Fruit fly (Drosophila melanogaster) whole organism, embryonic: ENCODE measurements around the gene toy.

Experiments used
- Bgb ChIP-seq: fragments of 200-800 bp; sonication (Bioruptor generic); IDR thresholded peaks from 2 replicates; pipeline ENCODE4 v1.3.6; 2022; ENCODE audit warnings: missing biosample characterization, missing genetic modification characterization; ENCODE audit not compliant: partially characterized antibody
- CG1024 ChIP-seq: fragments of 200-800 bp; sonication (Bioruptor generic); IDR thresholded peaks from 2 replicates; pipeline ENCODE4 v1.3.6; 2022; ENCODE audit warnings: missing biosample characterization, missing genetic modification characterization
- CG10366 ChIP-seq: fragments of 200-800 bp; sonication (Bioruptor generic); IDR thresholded peaks from 2 replicates; pipeline ENCODE4 v1.3.6; 2022; ENCODE audit warnings: missing biosample characterization, missing genetic modification characterization
- CG10543 ChIP-seq: fragments of 200-800 bp; sonication (Bioruptor generic); optimal IDR thresholded peaks from 3 replicates; lab custom pipeline; 2017; ENCODE audit warnings: missing biosample characterization, mild to moderate bottlenecking, missing genetic modification characterization, moderate library complexity
- CG11560 ChIP-seq: fragments of 200-800 bp; sonication (Bioruptor generic); IDR thresholded peaks from 3 replicates; pipeline ENCODE4 v1.3.6; 2022; ENCODE audit warnings: missing biosample characterization, missing genetic modification characterization
- CG11695 ChIP-seq: fragments of 200-800 bp; sonication (Bioruptor generic); IDR thresholded peaks from 3 replicates; pipeline ENCODE4 v1.3.6; 2022; ENCODE audit warnings: missing biosample characterization, missing genetic modification characterization
- CG12769 ChIP-seq: fragments of 200-800 bp; sonication (Bioruptor generic); optimal IDR thresholded peaks from 2 replicates; lab custom pipeline; 2019; ENCODE audit warnings: missing biosample characterization, mild to moderate bottlenecking, missing genetic modification characterization, moderate library complexity
- CG14014 ChIP-seq: fragments of 200-800 bp; sonication (Bioruptor generic); IDR thresholded peaks from 2 replicates; pipeline ENCODE4 v1.3.6; 2022; ENCODE audit warnings: missing biosample characterization, missing genetic modification characterization
- CG15073 ChIP-seq: fragments of 200-800 bp; sonication (Bioruptor generic); optimal IDR thresholded peaks from 2 replicates; lab custom pipeline; 2016; ENCODE audit warnings: missing biosample characterization, missing genetic modification characterization
- CG1832 ChIP-seq: fragments of 200-800 bp; sonication (Bioruptor generic); optimal IDR thresholded peaks from 2 replicates; lab custom pipeline; 2017; ENCODE audit warnings: missing biosample characterization, mild to moderate bottlenecking, missing genetic modification characterization, inconsistent platforms
- CG18476 ChIP-seq: fragments of 200-800 bp; sonication (Bioruptor generic); optimal IDR thresholded peaks from 2 replicates; lab custom pipeline; 2016; ENCODE audit warnings: missing biosample characterization, mild to moderate bottlenecking, missing genetic modification characterization
- CG31224 ChIP-seq: fragments of 200-800 bp; sonication (Bioruptor generic); IDR thresholded peaks from 2 replicates; pipeline ENCODE4 v1.3.6; 2022; ENCODE audit warnings: missing biosample characterization, missing genetic modification characterization
- CG31388 ChIP-seq: fragments of 200-800 bp; sonication (Bioruptor generic); optimal IDR thresholded peaks from 2 replicates; lab custom pipeline; 2016; ENCODE audit warnings: missing biosample characterization, missing genetic modification characterization
- CG32772 ChIP-seq: fragments of 200-800 bp; sonication (Bioruptor generic); IDR thresholded peaks from 2 replicates; pipeline ENCODE4 v1.3.6; 2022; ENCODE audit warnings: missing biosample characterization, missing genetic modification characterization
- CG3838 ChIP-seq: fragments of 200-800 bp; sonication (Bioruptor generic); optimal IDR thresholded peaks from 3 replicates; lab custom pipeline; 2016; ENCODE audit warnings: missing biosample characterization, missing genetic modification characterization
- CG4328 ChIP-seq: fragments of 200-800 bp; sonication (Bioruptor generic); optimal IDR thresholded peaks from 3 replicates; lab custom pipeline; 2017; ENCODE audit warnings: missing biosample characterization, missing genetic modification reagents, missing genetic modification characterization
- CG4424 ChIP-seq: fragments of 200-800 bp; sonication (Bioruptor generic); optimal IDR thresholded peaks from 3 replicates; lab custom pipeline; 2016; ENCODE audit warnings: missing biosample characterization, missing genetic modification characterization
- CG5180 ChIP-seq: fragments of 200-800 bp; sonication (Bioruptor generic); optimal IDR thresholded peaks from 3 replicates; lab custom pipeline; 2017; ENCODE audit warnings: missing biosample characterization, missing genetic modification characterization, mild to moderate bottlenecking, moderate library complexity, missing genetic modification reagents
- CG6683 ChIP-seq: fragments of 200-800 bp; sonication (Bioruptor generic); optimal IDR thresholded peaks from 2 replicates; lab custom pipeline; 2017; ENCODE audit warnings: missing biosample characterization, mild to moderate bottlenecking, missing genetic modification characterization, missing genetic modification reagents
- CG6689 ChIP-seq: fragments of 200-800 bp; sonication (Bioruptor generic); IDR thresholded peaks from 2 replicates; pipeline ENCODE4 v1.3.6; 2022; ENCODE audit warnings: missing biosample characterization, missing genetic modification characterization
- CG7839 ChIP-seq: fragments of 200-800 bp; sonication (Bioruptor generic); optimal IDR thresholded peaks from 3 replicates; lab custom pipeline; 2018; ENCODE audit warnings: missing biosample characterization, mild to moderate bottlenecking, missing genetic modification characterization, moderate library complexity
- CG9797 ChIP-seq: fragments of 200-800 bp; sonication (Bioruptor generic); optimal IDR thresholded peaks from 3 replicates; lab custom pipeline; 2018; ENCODE audit warnings: missing biosample characterization, mild to moderate bottlenecking, missing genetic modification characterization
- Gug ChIP-seq: fragments of 200-800 bp; sonication (Bioruptor generic); IDR thresholded peaks from 4 replicates; pipeline ENCODE4 v1.3.6; 2022; ENCODE audit warnings: missing biosample characterization, missing genetic modification characterization
- Hr3 ChIP-seq: fragments of 200-800 bp; sonication (Bioruptor generic); optimal IDR thresholded peaks from 3 replicates; lab custom pipeline; 2016; ENCODE audit warnings: missing biosample characterization, missing genetic modification characterization
- MTF-1 ChIP-seq: fragments of 200-800 bp; sonication (Bioruptor generic); optimal IDR thresholded peaks from 2 replicates; lab custom pipeline; 2018; ENCODE audit warnings: missing biosample characterization, mild to moderate bottlenecking, missing genetic modification characterization, borderline replicate concordance
- Nf-YA ChIP-seq: fragments of 200-800 bp; sonication (Bioruptor generic); IDR thresholded peaks from 2 replicates; pipeline ENCODE4 v1.3.6; 2022; ENCODE audit warnings: missing biosample characterization, missing genetic modification characterization
- Poxn ChIP-seq: fragments of 200-800 bp; sonication (Bioruptor generic); IDR thresholded peaks from 2 replicates; pipeline ENCODE4 v1.3.6; 2022; ENCODE audit warnings: missing biosample characterization, missing genetic modification characterization
- Rfx ChIP-seq: fragments of 200-800 bp; sonication (Bioruptor generic); IDR thresholded peaks from 2 replicates; pipeline ENCODE4 v1.3.6; 2022; ENCODE audit warnings: missing biosample characterization, missing genetic modification characterization
- Sin3A ChIP-seq: fragments of >200 bp; optimal IDR thresholded peaks from 2 replicates; lab custom pipeline; 2018
- Sry-β ChIP-seq: fragments of 200-800 bp; sonication (Bioruptor generic); optimal IDR thresholded peaks from 2 replicates; lab custom pipeline; 2018; ENCODE audit warnings: missing biosample characterization, mild to moderate bottlenecking, missing genetic modification characterization, moderate library complexity
- TFAM ChIP-seq: fragments of 200-800 bp; sonication (Bioruptor generic); optimal IDR thresholded peaks from 2 replicates; lab custom pipeline; 2017; ENCODE audit warnings: missing biosample characterization, missing genetic modification characterization, inconsistent platforms
- ac ChIP-seq: fragments of 200-800 bp; sonication (Bioruptor generic); optimal IDR thresholded peaks from 3 replicates; lab custom pipeline; 2017; ENCODE audit warnings: missing biosample characterization, mild to moderate bottlenecking, missing genetic modification characterization
- br ChIP-seq: fragments of >200 bp; optimal IDR thresholded peaks from 2 replicates; lab custom pipeline; 2017
- chinmo ChIP-seq: fragments of 200-800 bp; sonication (Bioruptor generic); IDR thresholded peaks from 4 replicates; pipeline ENCODE4 v1.3.6; 2022; ENCODE audit warnings: missing biosample characterization, missing genetic modification characterization; ENCODE audit not compliant: partially characterized antibody
- ci ChIP-seq: fragments of 200-800 bp; sonication (Bioruptor generic); IDR thresholded peaks from 3 replicates; pipeline ENCODE4 v1.3.6; 2022; ENCODE audit warnings: missing biosample characterization, missing genetic modification characterization
- crc ChIP-seq: fragments of 200-800 bp; sonication (Bioruptor generic); optimal IDR thresholded peaks from 2 replicates; lab custom pipeline; 2016; ENCODE audit warnings: missing biosample characterization, missing genetic modification characterization
- fd64A ChIP-seq: fragments of 200-800 bp; sonication (Bioruptor generic); optimal IDR thresholded peaks from 3 replicates; lab custom pipeline; 2018; ENCODE audit warnings: missing biosample characterization, mild to moderate bottlenecking, missing genetic modification characterization
- grn ChIP-seq: fragments of 200-800 bp; sonication (Bioruptor generic); optimal IDR thresholded peaks from 3 replicates; lab custom pipeline; 2017; ENCODE audit warnings: missing biosample characterization, missing genetic modification characterization
- kni ChIP-seq: fragments of 200-800 bp; sonication (Bioruptor generic); optimal IDR thresholded peaks from 3 replicates; lab custom pipeline; 2017; ENCODE audit warnings: mild to moderate bottlenecking, missing biosample characterization, missing genetic modification reagents, missing genetic modification characterization
- lilli ChIP-seq: fragments of 200-800 bp; sonication (Bioruptor generic); optimal IDR thresholded peaks from 3 replicates; lab custom pipeline; 2016; ENCODE audit warnings: missing biosample characterization, missing genetic modification characterization
- lov ChIP-seq, 2 experiments: fragments of 200-800 bp in 1 of 2; fragments of >200 bp in 1 of 2; sonication (Bioruptor generic) in 1 of 2; IDR thresholded peaks in 1 of 2; optimal IDR thresholded peaks in 1 of 2; 2 replicates in 1 of 2; 3 replicates in 1 of 2; pipeline versions ENCODE4 v1.3.6 to Lab custom; 2017 to 2022; ENCODE audit warnings: missing biosample characterization in 1 of 2, missing genetic modification characterization in 1 of 2
- pan ChIP-seq, 4 experiments: fragments of >200 bp in 3 of 4; fragments of 200-800 bp in 1 of 4; sonication (Bioruptor generic) in 1 of 4; optimal IDR thresholded peaks in 3 of 4; IDR thresholded peaks in 1 of 4; 2 replicates each; pipeline versions ENCODE4 v1.3.6 to Lab custom; 2017 to 2022; ENCODE audit warnings: missing biosample characterization in 2 of 4, missing genetic modification characterization in 2 of 4, mixed read lengths in 1 of 4
- phol ChIP-seq: fragments of 200-800 bp; sonication (Bioruptor generic); optimal IDR thresholded peaks from 3 replicates; lab custom pipeline; 2018; ENCODE audit warnings: missing biosample characterization, mild to moderate bottlenecking, missing genetic modification characterization, moderate library complexity
- sr ChIP-seq: fragments of 200-800 bp; sonication (Bioruptor generic); IDR thresholded peaks from 3 replicates; pipeline ENCODE4 v1.3.6; 2022; ENCODE audit warnings: missing biosample characterization, missing genetic modification characterization
- stc ChIP-seq: fragments of 200-800 bp; sonication (Bioruptor generic); IDR thresholded peaks from 2 replicates; pipeline ENCODE4 v1.3.6; 2022; ENCODE audit warnings: missing biosample characterization, missing genetic modification characterization
- tup ChIP-seq: fragments of 200-800 bp; sonication (Bioruptor generic); optimal IDR thresholded peaks from 2 replicates; lab custom pipeline; 2016; ENCODE audit warnings: missing biosample characterization, mild to moderate bottlenecking, missing genetic modification characterization, moderate library complexity
- tx ChIP-seq: fragments of 200-800 bp; sonication (Bioruptor generic); optimal IDR thresholded peaks from 2 replicates; lab custom pipeline; 2016; ENCODE audit warnings: missing biosample characterization, missing genetic modification characterization
- unc-4 ChIP-seq: fragments of 200-800 bp; sonication (Bioruptor generic); IDR thresholded peaks from 2 replicates; pipeline ENCODE4 v1.3.6; 2022; ENCODE audit warnings: missing biosample characterization, missing genetic modification characterization; ENCODE audit not compliant: partially characterized antibody
- vvl ChIP-seq: fragments of 200-800 bp; sonication (Bioruptor generic); IDR thresholded peaks from 2 replicates; pipeline ENCODE4 v1.3.6; 2022; ENCODE audit warnings: missing biosample characterization, missing genetic modification characterization
- yki ChIP-seq: fragments of >200 bp; optimal IDR thresholded peaks from 3 replicates; lab custom pipeline; 2018

toy gene

dm6 chr4:982791-983407, 6.6 kb upstream of the toy start (continued):
- no peak; the same call in 2 of the 3 replicates for TF ChIP-seq ci (GFP tag; lab: Robert Waterston, UW)
- no peak for TF ChIP-seq Rfx
- peak; percentile 50 for TF ChIP-seq CG6683 (GFP tag; lab: Kevin White, UChicago)
- peak; percentile 77 for TF ChIP-seq CG4424 (GFP tag; lab: Kevin White, UChicago)
- peak; percentile 62; the same call in 1 of the 2 replicates for TF ChIP-seq CG14014
- TF ChIP-seq vvl, result peak; percentile 93; the same call in 1 of the 2 replicates
- peak; percentile 4 for TF ChIP-seq ac (GFP tag; lab: Kevin White, UChicago)
- TF ChIP-seq CG4328, result peak; percentile 21
- TF ChIP-seq Sin3A (lab: Kevin White, UChicago), result no peak
- peak; percentile 62 for TF ChIP-seq Nf-YA (GFP tag; lab: Robert Waterston, UW)
- TF ChIP-seq Sry-β (GFP tag; lab: Kevin White, UChicago), result no peak
- peak; percentile 28 for TF ChIP-seq MTF-1 (GFP tag; lab: Kevin White, UChicago)
- TF ChIP-seq CG31224 (GFP tag; lab: Robert Waterston, UW), result no peak; the same call in 1 of the 2 replicates
- peak; percentile 78 for TF ChIP-seq phol (tag; lab: Kevin White, UChicago)
- TF ChIP-seq CG5180 (GFP tag; lab: Kevin White, UChicago), result no peak
- TF ChIP-seq fd64A (GFP tag; lab: Kevin White, UChicago), result no peak
- TF ChIP-seq CG11560 (tag; lab: Robert Waterston, UW), result no peak
- no peak; the same call in 1 of the 2 replicates for TF ChIP-seq CG6689
- TF ChIP-seq sr (GFP tag; lab: Robert Waterston, UW), result no peak
- TF ChIP-seq Gug (GFP tag; lab: Robert Waterston, UW), result peak; percentile 52; the same call in 2 of the 4 replicates
- peak; percentile 20 for TF ChIP-seq CG3838 (GFP tag; lab: Kevin White, UChicago)
- peak; percentile 78 for TF ChIP-seq CG12769 (tag; lab: Kevin White, UChicago)
- TF ChIP-seq tx (GFP tag; lab: Kevin White, UChicago), result peak; percentile 50
- no peak for TF ChIP-seq CG10366 (GFP tag; lab: Robert Waterston, UW)
- TF ChIP-seq Poxn (GFP tag; lab: Robert Waterston, UW), result no peak
- peak; percentile 69 for TF ChIP-seq lilli (GFP tag; lab: Kevin White, UChicago)
- peak; percentile 5 for TF ChIP-seq kni
- TF ChIP-seq CG10543 (GFP tag; lab: Kevin White, UChicago), result peak; percentile 18
- no peak for TF ChIP-seq pan (optimal IDR thresholded peaks at IDR 0.05; lab: Kevin White, UChicago)
- no peak for TF ChIP-seq pan (GFP tag; optimal IDR thresholded peaks at IDR 0.05 in 1 of 2, IDR thresholded peaks at IDR 0.05 in 1 of 2)
- no peak for TF ChIP-seq lov (optimal IDR thresholded peaks at IDR 0.05; lab: Kevin White, UChicago)
- TF ChIP-seq lov (GFP tag; IDR thresholded peaks at IDR 0.05; lab: Robert Waterston, UW), result 0 out of 3 replicates have a peak, but pooled peaks have one; percentile 52
- no peak for TF ChIP-seq br (lab: Kevin White, UChicago)
- TF ChIP-seq TFAM, result no peak
- TF ChIP-seq CG1832 (GFP tag; lab: Kevin White, UChicago), result no peak
- no peak for TF ChIP-seq unc-4
- no peak; the same call in 1 of the 2 replicates for TF ChIP-seq CG1024
- TF ChIP-seq CG18476, result peak; percentile 45
- TF ChIP-seq CG7839 (tag; lab: Kevin White, UChicago), result peak; percentile 77
- no peak for TF ChIP-seq CG9797 (GFP tag; lab: Kevin White, UChicago)
- no peak for TF ChIP-seq grn
- TF ChIP-seq crc (GFP tag; lab: Kevin White, UChicago), result no peak
- TF ChIP-seq yki, result no peak
- TF ChIP-seq chinmo (GFP tag; lab: Robert Waterston, UW), result 0 out of 4 replicates have a peak, but pooled peaks have one; percentile 20
- no peak for TF ChIP-seq Bgb (GFP tag; lab: Robert Waterston, UW)
- TF ChIP-seq CG32772 (GFP tag; lab: Robert Waterston, UW), result no peak
- TF ChIP-seq tup (GFP tag; lab: Kevin White, UChicago), result peak; percentile 49
- TF ChIP-seq stc, result peak; percentile 72
- peak; percentile 3 for TF ChIP-seq CG15073 (GFP tag; lab: Kevin White, UChicago)
- peak; percentile 12 for TF ChIP-seq CG31388 (GFP tag; lab: Kevin White, UChicago)
- TF ChIP-seq CG11695 (GFP tag; lab: Robert Waterston, UW), result peak; percentile 78
- TF ChIP-seq Hr3 (GFP tag; lab: Kevin White, UChicago), result peak; percentile 67
